Worm (Caenorhabditis elegans): ENCODE data around the gene metl-18.

metl-18 gene

ce11 chrIII:3476245-3476644 lies 50.7 kb downstream of the metl-18 start:
- TF ChIP-seq F33H1.4 (GFP tag; IDR thresholded peaks at IDR 0.05): no peak
- peak; percentile 86 for TF ChIP-seq ceh-100 (GFP tag; IDR thresholded peaks at IDR 0.05)
- peak; percentile 7 for TF ChIP-seq unc-130 (GFP tag; optimal IDR thresholded peaks at IDR 0.05)
- no peak for TF ChIP-seq C17E4.6 (GFP tag; IDR thresholded peaks at IDR 0.05)
- no peak for TF ChIP-seq aptf-2 (GFP tag; conservative IDR thresholded peaks at IDR 0.05)
- no peak for TF ChIP-seq ama-1 (optimal IDR thresholded peaks at IDR 0.05)
- TF ChIP-seq ama-1 (GFP tag; optimal IDR thresholded peaks at IDR 0.05): no peak
- peak; percentile 5 for TF ChIP-seq ccch-3 (GFP tag; optimal IDR thresholded peaks at IDR 0.05)
- TF ChIP-seq Y95B8A.8 (GFP tag; IDR thresholded peaks at IDR 0.05): no peak
- no peak for TF ChIP-seq xnd-1 (tag; optimal IDR thresholded peaks at IDR 0.05)
- 0 out of 2 replicates have a peak, but pooled peaks have one; percentile 8 for TF ChIP-seq bed-2 (GFP tag; IDR thresholded peaks at IDR 0.05)

- TF ChIP-seq repo-1 (tag; optimal IDR thresholded peaks at IDR 0.05) (no peak), ceh-40 (GFP tag; IDR thresholded peaks at IDR 0.05) (no peak), cebp-2 (GFP tag; IDR thresholded peaks at IDR 0.05) (no peak), attf-5 (GFP tag; optimal IDR thresholded peaks at IDR 0.05) (no peak), efl-1 (GFP tag; optimal IDR thresholded peaks at IDR 0.05) (no peak), attf-6 (GFP tag; IDR thresholded peaks at IDR 0.05) (no peak)
Measured at ce11 chrIII:3477375-3477774, 51.8 kb downstream of the metl-18 start.
